Fruit fly (Drosophila melanogaster) whole organism, embryonic: ENCODE results near the gene CG1635.
A peak's percentile ranks its signal among the peaks of the same experiment; 100 is the strongest.

ENCODE experiments used
- ATbp ChIP-seq: fragments of 200-800 bp; sonication (Bioruptor generic); optimal IDR thresholded peaks from 2 replicates; lab custom pipeline; 2017; ENCODE audit warnings: missing biosample characterization, mild to moderate bottlenecking, missing genetic modification characterization, missing genetic modification reagents
- Blimp-1 ChIP-seq: fragments of 200-800 bp; sonication (Bioruptor generic); optimal IDR thresholded peaks from 3 replicates; lab custom pipeline; 2018; ENCODE audit warnings: missing biosample characterization, missing genetic modification characterization, mild to moderate bottlenecking, moderate library complexity, missing genetic modification reagents
- CG10321 ChIP-seq: fragments of 200-800 bp; sonication (Bioruptor generic); IDR thresholded peaks from 2 replicates; pipeline ENCODE4 v1.3.6; 2022; ENCODE audit warnings: missing biosample characterization, missing genetic modification characterization
- CG10366 ChIP-seq: fragments of 200-800 bp; sonication (Bioruptor generic); IDR thresholded peaks from 2 replicates; pipeline ENCODE4 v1.3.6; 2022; ENCODE audit warnings: missing biosample characterization, missing genetic modification characterization
- CG11560 ChIP-seq: fragments of 200-800 bp; sonication (Bioruptor generic); IDR thresholded peaks from 3 replicates; pipeline ENCODE4 v1.3.6; 2022; ENCODE audit warnings: missing biosample characterization, missing genetic modification characterization
- CG14014 ChIP-seq: fragments of 200-800 bp; sonication (Bioruptor generic); IDR thresholded peaks from 2 replicates; pipeline ENCODE4 v1.3.6; 2022; ENCODE audit warnings: missing biosample characterization, missing genetic modification characterization
- CG16815 ChIP-seq: fragments of 200-800 bp; sonication (Bioruptor generic); optimal IDR thresholded peaks from 3 replicates; lab custom pipeline; 2017; ENCODE audit warnings: missing biosample characterization, mild to moderate bottlenecking, missing genetic modification characterization
- CG17328 ChIP-seq: fragments of 200-800 bp; sonication (Bioruptor generic); IDR thresholded peaks from 2 replicates; pipeline ENCODE4 v1.3.6; 2022; ENCODE audit warnings: missing biosample characterization, missing genetic modification characterization
- CG1792 ChIP-seq: fragments of 200-800 bp; sonication (Bioruptor generic); optimal IDR thresholded peaks from 2 replicates; lab custom pipeline; 2016; ENCODE audit warnings: missing biosample characterization, missing genetic modification characterization
- CG2678 ChIP-seq: fragments of 200-800 bp; sonication (Bioruptor generic); optimal IDR thresholded peaks from 3 replicates; lab custom pipeline; 2019; ENCODE audit warnings: missing biosample characterization, mild to moderate bottlenecking, missing genetic modification characterization, moderate library complexity
- CG2889 ChIP-seq: fragments of 200-800 bp; sonication (Bioruptor generic); IDR thresholded peaks from 3 replicates; pipeline ENCODE4 v1.3.6; 2022; ENCODE audit warnings: missing biosample characterization, missing genetic modification characterization
- CG3163 ChIP-seq: fragments of 200-800 bp; sonication (Bioruptor generic); optimal IDR thresholded peaks from 3 replicates; lab custom pipeline; 2016; ENCODE audit warnings: missing biosample characterization, missing genetic modification characterization
- CG3838 ChIP-seq: fragments of 200-800 bp; sonication (Bioruptor generic); optimal IDR thresholded peaks from 3 replicates; lab custom pipeline; 2016; ENCODE audit warnings: missing biosample characterization, missing genetic modification characterization
- CG43689 ChIP-seq: fragments of 200-800 bp; sonication (Bioruptor generic); IDR thresholded peaks from 2 replicates; pipeline ENCODE4 v1.3.6; 2022; ENCODE audit warnings: missing biosample characterization, missing genetic modification characterization
- CG6791 ChIP-seq: fragments of 200-800 bp; sonication (Bioruptor generic); IDR thresholded peaks from 3 replicates; pipeline ENCODE4 v1.3.6; 2022; ENCODE audit warnings: missing biosample characterization, missing genetic modification characterization; ENCODE audit not compliant: partially characterized antibody
- CG7786 ChIP-seq: fragments of 200-800 bp; sonication (Bioruptor generic); optimal IDR thresholded peaks from 2 replicates; lab custom pipeline; 2016; ENCODE audit warnings: missing biosample characterization, missing genetic modification characterization
- CG8924 ChIP-seq: fragments of 200-800 bp; optimal IDR thresholded peaks from 3 replicates; lab custom pipeline; 2019; ENCODE audit warnings: missing biosample characterization, mild to moderate bottlenecking, missing genetic modification characterization, moderate library complexity
- CG8944 ChIP-seq: fragments of 200-800 bp; sonication (Bioruptor generic); optimal IDR thresholded peaks from 3 replicates; lab custom pipeline; 2016; ENCODE audit warnings: missing biosample characterization, missing genetic modification characterization
- CkIIα-i1 ChIP-seq: fragments of 200-800 bp; sonication (Bioruptor generic); IDR thresholded peaks from 2 replicates; pipeline ENCODE4 v1.3.6; 2022; ENCODE audit warnings: missing biosample characterization, missing genetic modification characterization
- D19A ChIP-seq: fragments of 200-800 bp; optimal IDR thresholded peaks from 3 replicates; lab custom pipeline; 2019; ENCODE audit warnings: missing biosample characterization, mild to moderate bottlenecking, missing genetic modification characterization, moderate library complexity
- Dip2 ChIP-seq: fragments of 200-800 bp; sonication (Bioruptor generic); IDR thresholded peaks from 2 replicates; pipeline ENCODE4 v1.3.6; 2022; ENCODE audit warnings: missing biosample characterization, missing genetic modification characterization
- ERR ChIP-seq: fragments of 200-800 bp; sonication (Bioruptor generic); optimal IDR thresholded peaks from 2 replicates; lab custom pipeline; 2016; ENCODE audit warnings: missing biosample characterization, missing genetic modification characterization
- Elba2 ChIP-seq: fragments of 200-800 bp; sonication (Bioruptor generic); optimal IDR thresholded peaks from 3 replicates; lab custom pipeline; 2016; ENCODE audit warnings: missing biosample characterization, missing genetic modification characterization
- Lim3 ChIP-seq: fragments of 200-800 bp; sonication (Bioruptor generic); IDR thresholded peaks from 2 replicates; pipeline ENCODE4 v1.3.6; 2022; ENCODE audit warnings: missing biosample characterization, missing genetic modification characterization
- NC2α ChIP-seq: fragments of 200-800 bp; sonication (Bioruptor generic); optimal IDR thresholded peaks from 2 replicates; lab custom pipeline; 2016; ENCODE audit warnings: missing biosample characterization, missing genetic modification characterization
- NFAT ChIP-seq: fragments of 200-800 bp; sonication (Bioruptor generic); IDR thresholded peaks from 2 replicates; pipeline ENCODE4 v1.3.6; 2022; ENCODE audit warnings: missing biosample characterization, missing genetic modification characterization
- Oaz ChIP-seq: fragments of 200-800 bp; sonication (Bioruptor generic); IDR thresholded peaks from 2 replicates; pipeline ENCODE4 v1.3.6; 2022; ENCODE audit warnings: missing biosample characterization, missing genetic modification characterization
- Optix ChIP-seq: fragments of 200-800 bp; sonication (Bioruptor generic); IDR thresholded peaks from 3 replicates; pipeline ENCODE4 v1.3.6; 2022; ENCODE audit warnings: missing biosample characterization, missing genetic modification characterization
- Trl ChIP-seq, 3 experiments: fragments of >200 bp in 2 of 3; fragments of 200-800 bp in 1 of 3; sonication (Bioruptor generic) in 1 of 3; optimal IDR thresholded peaks; 2 replicates in 1 of 3; 3 replicates in 2 of 3; lab custom pipeline; 2016 to 2017; ENCODE audit warnings: missing biosample characterization in 1 of 3, missing genetic modification characterization in 1 of 3
- ato ChIP-seq: fragments of 200-800 bp; sonication (Bioruptor generic); IDR thresholded peaks from 2 replicates; pipeline ENCODE4 v1.3.6; 2022; ENCODE audit warnings: missing biosample characterization, missing genetic modification characterization; ENCODE audit not compliant: partially characterized antibody
- az2 ChIP-seq: fragments of 200-800 bp; sonication (Bioruptor generic); optimal IDR thresholded peaks from 3 replicates; lab custom pipeline; 2016; ENCODE audit warnings: missing biosample characterization, missing genetic modification characterization
- chn ChIP-seq: fragments of 200-800 bp; sonication (Bioruptor generic); optimal IDR thresholded peaks from 2 replicates; lab custom pipeline; 2016; ENCODE audit warnings: missing biosample characterization, missing genetic modification characterization
- croc ChIP-seq: fragments of 200-800 bp; sonication (Bioruptor generic); conservative IDR thresholded peaks from 3 replicates; pipeline ENCODE4 v1.3.6; 2022; ENCODE audit warnings: missing biosample characterization, missing genetic modification characterization
- dan ChIP-seq: fragments of 200-800 bp; sonication (Bioruptor generic); IDR thresholded peaks from 2 replicates; pipeline ENCODE4 v1.3.6; 2022; ENCODE audit warnings: missing biosample characterization, missing genetic modification characterization
- emc ChIP-seq: fragments of 200-800 bp; sonication (Bioruptor generic); optimal IDR thresholded peaks from 2 replicates; lab custom pipeline; 2016; ENCODE audit warnings: missing biosample characterization, missing genetic modification characterization
- nom ChIP-seq: fragments of 200-800 bp; sonication (Bioruptor generic); optimal IDR thresholded peaks from 2 replicates; lab custom pipeline; 2017; ENCODE audit warnings: missing biosample characterization, missing genetic modification characterization, mild to moderate bottlenecking, moderate library complexity, missing genetic modification reagents
- oc ChIP-seq: fragments of 200-800 bp; sonication (Bioruptor generic); optimal IDR thresholded peaks from 2 replicates; lab custom pipeline; 2018; ENCODE audit warnings: missing biosample characterization, mild to moderate bottlenecking, missing genetic modification characterization, moderate library complexity
- pb ChIP-seq: fragments of 200-800 bp; sonication (Bioruptor generic); optimal IDR thresholded peaks from 3 replicates; lab custom pipeline; 2016; ENCODE audit warnings: missing biosample characterization, missing genetic modification characterization
- ro ChIP-seq: fragments of 200-800 bp; sonication (Bioruptor generic); IDR thresholded peaks from 2 replicates; pipeline ENCODE4 v1.3.6; 2022; ENCODE audit warnings: missing biosample characterization, missing genetic modification characterization
- scrt ChIP-seq: fragments of 200-800 bp; sonication (Bioruptor generic); optimal IDR thresholded peaks from 2 replicates; lab custom pipeline; 2018; ENCODE audit warnings: missing biosample characterization, mild to moderate bottlenecking, missing genetic modification characterization, moderate library complexity
- tx ChIP-seq: fragments of 200-800 bp; sonication (Bioruptor generic); optimal IDR thresholded peaks from 2 replicates; lab custom pipeline; 2016; ENCODE audit warnings: missing biosample characterization, missing genetic modification characterization
- vvl ChIP-seq: fragments of 200-800 bp; sonication (Bioruptor generic); IDR thresholded peaks from 2 replicates; pipeline ENCODE4 v1.3.6; 2022; ENCODE audit warnings: missing biosample characterization, missing genetic modification characterization
- z ChIP-seq: fragments of 200-800 bp; sonication (Bioruptor generic); IDR thresholded peaks from 3 replicates; pipeline ENCODE4 v1.3.6; 2022; ENCODE audit warnings: missing biosample characterization, missing genetic modification characterization

Gene CG1635

DNA sequence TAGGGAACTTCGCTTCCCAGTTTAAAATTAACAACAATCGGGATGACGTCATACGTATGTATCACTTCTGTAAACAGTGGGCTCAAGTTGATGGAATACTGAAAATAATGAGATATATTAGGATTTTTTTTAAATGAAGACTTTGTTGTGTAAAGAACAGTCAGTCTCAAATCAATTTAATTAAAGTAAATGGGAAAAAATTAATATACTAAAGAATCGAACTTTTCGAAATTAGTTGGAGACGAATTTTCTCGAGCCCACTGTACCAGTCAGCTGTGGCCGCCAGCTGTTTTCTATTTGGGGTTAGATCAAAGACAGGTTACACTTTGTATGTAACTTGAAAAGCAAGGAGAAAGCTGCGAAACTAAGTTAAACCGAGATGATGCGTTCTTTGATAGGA lies at the start of gene CG1635 (continued):
- TF ChIP-seq ato (GFP tag; lab: Robert Waterston, UW) (no peak; the same call in 1 of the 2 replicates), scrt (GFP tag; lab: Kevin White, UChicago) (peak; percentile 98), Dip2 (peak; percentile 78), CG7786 (GFP tag; lab: Kevin White, UChicago) (peak; percentile 98), D19A (tag; lab: Kevin White, UChicago) (peak; percentile 98), CG10321 (GFP tag; lab: Robert Waterston, UW) (peak; percentile 90), CG2678 (tag; lab: Kevin White, UChicago) (peak; percentile 100), chn (GFP tag; lab: Kevin White, UChicago) (peak; percentile 98), Elba2 (GFP tag; lab: Kevin White, UChicago) (peak; percentile 91), Oaz (GFP tag; lab: Robert Waterston, UW) (peak; percentile 99), CG43689 (GFP tag; lab: Robert Waterston, UW) (peak; percentile 98), ro (GFP tag; lab: Robert Waterston, UW) (peak; percentile 98), CG14014 (GFP tag; lab: Robert Waterston, UW) (peak; percentile 100), CG11560 (tag; lab: Robert Waterston, UW) (peak; percentile 92), vvl (GFP tag; lab: Robert Waterston, UW) (peak; percentile 100), NFAT (GFP tag; lab: Robert Waterston, UW) (peak; percentile 99), CkIIα-i1 (GFP tag; lab: Robert Waterston, UW) (peak; percentile 92), CG16815 (GFP tag; lab: Kevin White, UChicago) (peak; percentile 98), CG3838 (GFP tag; lab: Kevin White, UChicago) (peak; percentile 98), Optix (GFP tag; lab: Robert Waterston, UW) (peak; percentile 96), CG8944 (peak; percentile 96), CG17328 (GFP tag; lab: Robert Waterston, UW) (peak; percentile 100), ERR (GFP tag; lab: Kevin White, UChicago) (peak; percentile 97), NC2α (GFP tag; lab: Kevin White, UChicago) (peak; percentile 97), nom (GFP tag; lab: Kevin White, UChicago) (peak; percentile 94), az2 (peak; percentile 99), CG2889 (GFP tag; lab: Robert Waterston, UW) (peak; percentile 98), pb (peak; percentile 97), croc (GFP tag; lab: Robert Waterston, UW) (peak; percentile 98)

DNA sequence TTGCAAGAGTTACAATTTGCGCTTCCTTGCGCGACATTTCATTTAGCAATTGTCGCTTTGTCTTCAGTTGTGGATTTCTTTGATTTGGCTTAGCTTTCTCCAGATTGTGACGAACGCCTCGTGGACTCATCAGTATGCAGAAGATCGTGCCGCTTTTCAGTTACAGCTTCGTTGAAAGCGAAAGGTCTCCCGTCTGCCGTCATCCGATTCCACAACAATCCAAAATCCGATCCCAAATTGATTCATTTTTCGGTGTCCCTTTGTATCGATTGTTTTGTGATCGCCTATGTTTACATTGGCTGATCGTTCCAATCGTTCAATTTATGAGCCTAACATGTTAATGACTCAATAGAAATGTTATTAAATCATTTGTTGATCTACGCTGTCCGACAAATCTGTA lies 46.6 kb upstream of the CG1635 start:
- TF ChIP-seq oc (tag; lab: Kevin White, UChicago) (peak; percentile 75), Blimp-1 (GFP tag; lab: Kevin White, UChicago) (peak; percentile 95), CG8924 (tag; lab: Kevin White, UChicago) (no peak)

DNA sequence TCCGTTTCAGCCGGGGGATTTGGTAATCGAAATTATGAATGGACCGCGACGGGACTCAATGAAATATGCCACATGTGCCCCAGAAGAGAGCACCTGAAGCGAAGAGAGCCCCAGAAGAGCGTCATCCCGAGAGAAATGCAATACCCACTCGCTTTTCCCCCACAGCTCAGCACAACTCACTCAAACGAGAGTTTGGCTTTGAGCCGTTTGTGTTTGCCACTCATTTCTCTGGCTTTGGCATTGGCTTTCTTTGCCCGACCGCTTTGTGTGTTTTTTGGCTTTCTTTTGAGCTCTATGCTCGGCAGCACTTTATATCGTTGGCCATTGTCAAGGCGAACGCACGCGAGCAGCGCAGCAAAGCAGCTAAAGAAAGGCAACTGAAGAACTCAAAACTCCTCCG lies 45.8 kb upstream of the CG1635 start, which contains the start of gene nyo:
Gene nyo, plus strand, starts transcription at position 312 of the 400 bp plus-strand sequence.
- TF ChIP-seq Trl (optimal IDR thresholded peaks at IDR 0.05; lab: Kevin White, UChicago) (peak in 1 of 2 experiments; percentile 65), Trl (GFP tag; optimal IDR thresholded peaks at IDR 0.05; lab: Kevin White, UChicago) (no peak), tx (GFP tag; lab: Kevin White, UChicago) (no peak), CG3163 (GFP tag; lab: Kevin White, UChicago) (peak; percentile 23), dan (GFP tag; lab: Robert Waterston, UW) (no peak), Lim3 (GFP tag; lab: Robert Waterston, UW) (no peak), CG6791 (GFP tag; lab: Robert Waterston, UW) (no peak), emc (no peak), CG1792 (GFP tag; lab: Kevin White, UChicago) (no peak), z (peak; percentile 96), ATbp (GFP tag; lab: Kevin White, UChicago) (peak; percentile 15), Blimp-1 (GFP tag; lab: Kevin White, UChicago) (peak; percentile 12), CG10366 (GFP tag; lab: Robert Waterston, UW) (no peak), oc (tag; lab: Kevin White, UChicago) (peak; percentile 40)
